Fruit fly (Drosophila melanogaster) Kc167 (cell line): ENCODE data around the gene CG3345.

Experiments used
- Myc ChIP-seq: fragments of >200 bp; optimal IDR thresholded peaks from 2 replicates; lab custom pipeline; 2017; ENCODE audit warnings: missing external identifiers
- h ChIP-seq: fragments of >200 bp; optimal IDR thresholded peaks from 3 replicates; lab custom pipeline; 2018; ENCODE audit warnings: missing external identifiers
- insv ChIP-seq: fragments of >200 bp; optimal IDR thresholded peaks from 3 replicates; lab custom pipeline; 2018; ENCODE audit warnings: missing external identifiers

DNA sequence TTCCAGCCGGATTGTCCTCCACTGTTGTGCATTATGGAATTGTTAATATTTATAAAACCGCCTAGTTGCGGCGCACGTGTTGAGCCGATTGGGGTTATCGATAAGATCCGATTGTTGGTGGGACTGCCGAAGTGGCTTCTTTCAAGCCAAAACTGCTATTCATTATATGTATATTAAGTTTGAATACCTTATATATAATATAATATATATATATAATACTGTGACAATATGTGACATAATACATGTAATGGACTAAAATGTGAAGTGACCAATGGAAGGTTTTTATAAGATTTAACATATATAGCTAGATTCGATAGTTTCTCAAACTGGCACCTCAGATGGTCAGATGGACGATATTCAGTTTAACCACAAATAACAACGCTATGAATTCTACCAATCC is 4.7 kb downstream of the CG3345 start, which contains the start of the genes mbm and CG11555:
- no peak for TF ChIP-seq Myc (lab: Kevin White, UChicago)
- no peak for TF ChIP-seq h
- TF ChIP-seq insv (lab: Kevin White, UChicago): no peak
